Worm (Caenorhabditis elegans) whole organism, late embryonic: ENCODE results near the gene C16C8.11.

Experiments used
- ama-1 ChIP-seq: fragments of 150-350 bp; optimal IDR thresholded peaks from 2 replicates; lab custom pipeline; 2014
- ceh-22 ChIP-seq: sonication (generic microtip); optimal IDR thresholded peaks from 2 replicates; lab custom pipeline; 2017; ENCODE audit warnings: missing biosample characterization, missing genetic modification characterization
- ceh-31 ChIP-seq: sonication (generic microtip); optimal IDR thresholded peaks from 2 replicates; lab custom pipeline; 2016; ENCODE audit warnings: missing genetic modification characterization, missing compliant biosample characterization
- elt-2 ChIP-seq: sonication (generic microtip); optimal IDR thresholded peaks from 2 replicates; lab custom pipeline; 2016; ENCODE audit warnings: missing genetic modification reagents, missing genetic modification characterization, missing compliant biosample characterization
- ets-4 ChIP-seq: sonication (generic microtip); optimal IDR thresholded peaks from 2 replicates; lab custom pipeline; 2016; ENCODE audit warnings: missing genetic modification characterization, missing compliant biosample characterization
- fkh-10 ChIP-seq: fragments of 150-350 bp; optimal IDR thresholded peaks from 2 replicates; lab custom pipeline; 2014; ENCODE audit warnings: missing biosample characterization, missing genetic modification reagents, missing genetic modification characterization
- nfya-1 ChIP-seq: sonication (generic microtip); optimal IDR thresholded peaks from 2 replicates; lab custom pipeline; 2017; ENCODE audit warnings: missing genetic modification characterization, mild to moderate bottlenecking, missing compliant biosample characterization, antibody characterized with exemption, moderate library complexity
- nhr-11 ChIP-seq: fragments of 150-350 bp; optimal IDR thresholded peaks from 2 replicates; lab custom pipeline; 2014; ENCODE audit warnings: missing biosample characterization, missing genetic modification characterization
- pqm-1 ChIP-seq: sonication (generic microtip); optimal IDR thresholded peaks from 2 replicates; lab custom pipeline; 2016; ENCODE audit warnings: missing genetic modification characterization, missing compliant biosample characterization
- sox-4 ChIP-seq: sonication (generic microtip); optimal IDR thresholded peaks from 2 replicates; lab custom pipeline; 2017; ENCODE audit warnings: mild to moderate bottlenecking, missing genetic modification characterization, inconsistent platforms, missing compliant biosample characterization
- unc-55 ChIP-seq: sonication (generic microtip); optimal IDR thresholded peaks from 2 replicates; lab custom pipeline; 2017; ENCODE audit warnings: missing biosample characterization, missing genetic modification reagents, missing genetic modification characterization
- ztf-16 ChIP-seq: sonication (generic microtip); optimal IDR thresholded peaks from 2 replicates; lab custom pipeline; 2017; ENCODE audit warnings: missing genetic modification characterization, missing compliant biosample characterization

DNA sequence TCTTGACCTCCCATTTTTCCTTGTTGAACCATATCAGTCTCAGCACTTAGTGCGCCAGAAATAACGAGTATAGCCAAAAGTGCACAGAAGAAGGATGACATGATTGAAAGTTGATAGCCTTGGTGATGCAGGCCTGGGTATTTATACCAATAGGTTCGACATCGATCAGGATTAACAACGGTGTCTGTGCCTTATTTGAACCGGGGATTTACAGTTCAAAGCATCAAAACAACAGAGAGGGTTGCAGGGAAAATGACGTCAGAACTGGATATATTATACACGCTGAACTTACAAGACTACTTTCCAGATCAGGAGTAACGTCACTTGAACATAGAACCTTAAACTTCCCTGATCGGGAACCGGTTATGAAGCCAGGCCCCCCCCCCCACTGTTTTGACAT lies 18.8 kb downstream of the C16C8.11 start, which contains the start of gene Y49F6B.12:
- TF ChIP-seq fkh-10 (GFP tag; lab: Kevin White, UChicago) (no peak), nhr-11 (no peak), sox-4 (tag; lab: Kevin White, UChicago) (no peak), unc-55 (no peak), ets-4 (tag; lab: Kevin White, UChicago) (no peak), ztf-16 (tag; lab: Kevin White, UChicago) (no peak), pqm-1 (no peak), ceh-22 (no peak), nfya-1 (no peak), elt-2 (tag; lab: Kevin White, UChicago) (no peak), ama-1 (lab: Kevin White, UChicago) (no peak), ceh-31 (tag; lab: Kevin White, UChicago) (no peak)
